Worm (Caenorhabditis elegans) whole organism, L2 larva: Measurements from ENCODE around the gene dhs-19.
A peak's percentile ranks its signal among the peaks of the same experiment; 100 is the strongest.

ENCODE experiments used
- C34F6.9 ChIP-seq: fragments of 150-350 bp; optimal IDR thresholded peaks from 2 replicates; lab custom pipeline; 2014; ENCODE audit warnings: missing biosample characterization, missing genetic modification characterization
- F13H6.1 ChIP-seq: sonication (generic microtip); optimal IDR thresholded peaks from 2 replicates; lab custom pipeline; 2016; ENCODE audit warnings: missing genetic modification characterization, missing compliant biosample characterization
- R02D3.7 ChIP-seq: fragments of 150-350 bp; optimal IDR thresholded peaks from 2 replicates; lab custom pipeline; 2014; ENCODE audit warnings: missing biosample characterization, missing genetic modification characterization
- ZK546.5 ChIP-seq: sonication (generic microtip); optimal IDR thresholded peaks from 2 replicates; lab custom pipeline; 2017; ENCODE audit warnings: missing biosample characterization, missing genetic modification characterization
- alr-1 ChIP-seq: fragments of 150-350 bp; optimal IDR thresholded peaks from 2 replicates; lab custom pipeline; 2014; ENCODE audit warnings: missing biosample characterization, missing genetic modification characterization
- aly-2 ChIP-seq: fragments of 150-350 bp; optimal IDR thresholded peaks from 2 replicates; lab custom pipeline; 2014; ENCODE audit warnings: missing biosample characterization, missing genetic modification characterization
- blmp-1 ChIP-seq: sonication (generic microtip); optimal IDR thresholded peaks from 2 replicates; lab custom pipeline; 2017; ENCODE audit warnings: missing genetic modification characterization, mild to moderate bottlenecking, missing compliant biosample characterization, antibody characterized with exemption, moderate library complexity; ENCODE audit not compliant: insufficient read depth
- ceh-16 ChIP-seq: fragments of 150-350 bp; optimal IDR thresholded peaks from 2 replicates; lab custom pipeline; 2014; ENCODE audit warnings: missing biosample characterization, missing genetic modification characterization
- ceh-82 ChIP-seq: fragments of 150-350 bp; optimal IDR thresholded peaks from 2 replicates; lab custom pipeline; 2014; ENCODE audit warnings: missing biosample characterization, missing genetic modification characterization
- dmd-4 ChIP-seq: sonication (generic microtip); optimal IDR thresholded peaks from 2 replicates; lab custom pipeline; 2017; ENCODE audit warnings: missing biosample characterization, missing genetic modification characterization
- egl-27 ChIP-seq: sonication (generic microtip); optimal IDR thresholded peaks from 3 replicates; lab custom pipeline; 2017; ENCODE audit warnings: missing biosample characterization, missing genetic modification reagents, missing genetic modification characterization
- elt-1 ChIP-seq: fragments of 150-350 bp; optimal IDR thresholded peaks from 2 replicates; lab custom pipeline; 2014; ENCODE audit warnings: missing biosample characterization, missing genetic modification characterization
- gmeb-1 ChIP-seq: fragments of 150-350 bp; optimal IDR thresholded peaks from 2 replicates; lab custom pipeline; 2014; ENCODE audit warnings: missing biosample characterization, missing genetic modification characterization
- lin-11 ChIP-seq: fragments of 150-350 bp; sonication (generic microtip); optimal IDR thresholded peaks from 2 replicates; lab custom pipeline; 2014; ENCODE audit warnings: missing biosample characterization, missing genetic modification characterization, inconsistent platforms, mixed read lengths
- lin-13 ChIP-seq: fragments of 150-350 bp; optimal IDR thresholded peaks from 2 replicates; lab custom pipeline; 2014; ENCODE audit warnings: missing biosample characterization, missing genetic modification reagents, missing genetic modification characterization
- lsy-2 ChIP-seq, 2 experiments: fragments of 150-350 bp in 1 of 2; sonication (generic microtip) in 1 of 2; optimal IDR thresholded peaks; 2 replicates each; lab custom pipeline; 2014 to 2017; ENCODE audit warnings: missing biosample characterization in 2 of 2, missing genetic modification characterization in 2 of 2
- mab-5 ChIP-seq: fragments of 150-350 bp; optimal IDR thresholded peaks from 2 replicates; lab custom pipeline; 2014; ENCODE audit warnings: missing biosample characterization, missing genetic modification characterization
- mbf-1 ChIP-seq: sonication (generic microtip); optimal IDR thresholded peaks from 2 replicates; lab custom pipeline; 2017; ENCODE audit warnings: missing biosample characterization, missing genetic modification characterization
- mdl-1 ChIP-seq, 2 experiments: fragments of 150-350 bp in 1 of 2; sonication (generic microtip) in 1 of 2; optimal IDR thresholded peaks; 2 replicates each; lab custom pipeline; 2017; ENCODE audit warnings: missing biosample characterization in 2 of 2, missing genetic modification characterization in 2 of 2
- nhr-10 ChIP-seq: sonication (generic microtip); optimal IDR thresholded peaks from 2 replicates; lab custom pipeline; 2017; ENCODE audit warnings: missing biosample characterization, missing genetic modification characterization
- nhr-11 ChIP-seq: fragments of 150-350 bp; optimal IDR thresholded peaks from 2 replicates; lab custom pipeline; 2014; ENCODE audit warnings: missing biosample characterization, missing genetic modification characterization
- nhr-12 ChIP-seq: fragments of 150-350 bp; optimal IDR thresholded peaks from 2 replicates; lab custom pipeline; 2014; ENCODE audit warnings: missing biosample characterization, missing genetic modification characterization
- nhr-129 ChIP-seq: fragments of 150-350 bp; optimal IDR thresholded peaks from 2 replicates; lab custom pipeline; 2014; ENCODE audit warnings: missing biosample characterization, missing genetic modification characterization
- nhr-21 ChIP-seq: fragments of 150-350 bp; optimal IDR thresholded peaks from 2 replicates; lab custom pipeline; 2014; ENCODE audit warnings: missing biosample characterization, missing genetic modification characterization
- nhr-23 ChIP-seq: fragments of 150-350 bp; optimal IDR thresholded peaks from 2 replicates; lab custom pipeline; 2014; ENCODE audit warnings: missing biosample characterization, missing genetic modification reagents, missing genetic modification characterization
- nhr-25 ChIP-seq: fragments of 150-350 bp; sonication (generic microtip); optimal IDR thresholded peaks from 3 replicates; lab custom pipeline; 2014; ENCODE audit warnings: missing biosample characterization, missing genetic modification characterization
- skn-1 ChIP-seq: sonication (generic microtip); optimal IDR thresholded peaks from 2 replicates; lab custom pipeline; 2017; ENCODE audit warnings: missing biosample characterization, missing genetic modification characterization
- sma-3 ChIP-seq: sonication (generic microtip); optimal IDR thresholded peaks from 2 replicates; lab custom pipeline; 2016; ENCODE audit warnings: missing genetic modification reagents, missing genetic modification characterization, missing compliant biosample characterization
- sma-9 ChIP-seq, 2 experiments: fragments of 150-350 bp in 1 of 2; sonication (generic microtip) in 1 of 2; optimal IDR thresholded peaks; 2 replicates each; lab custom pipeline; 2014 to 2016; ENCODE audit warnings: missing genetic modification characterization in 2 of 2, mild to moderate bottlenecking in 1 of 2, missing biosample characterization in 1 of 2, missing compliant biosample characterization in 1 of 2, missing genetic modification reagents in 1 of 2, moderate library complexity in 1 of 2
- snpc-4 ChIP-seq: fragments of 150-350 bp; optimal IDR thresholded peaks from 2 replicates; lab custom pipeline; 2014; ENCODE audit warnings: missing biosample characterization, missing genetic modification characterization
- unc-39 ChIP-seq: fragments of 150-350 bp; optimal IDR thresholded peaks from 2 replicates; lab custom pipeline; 2014; ENCODE audit warnings: missing biosample characterization, missing genetic modification characterization
- unc-55 ChIP-seq: fragments of 150-350 bp; sonication (generic microtip); optimal IDR thresholded peaks from 3 replicates; lab custom pipeline; 2014; ENCODE audit warnings: missing biosample characterization, missing genetic modification reagents, missing genetic modification characterization

dhs-19 gene

ce11 chrV:11531100-11531499 lies 40.8 kb upstream of the dhs-19 start (continued):
- TF ChIP-seq alr-1 (tag; lab: Kevin White, UChicago) (no peak), gmeb-1 (tag; lab: Kevin White, UChicago) (no peak), ceh-16 (tag; lab: Kevin White, UChicago) (peak; percentile 53), sma-9 (GFP tag; optimal IDR thresholded peaks at IDR 0.05; lab: Kevin White, UChicago) (peak; percentile 65), sma-9 (tag; optimal IDR thresholded peaks at IDR 0.05; lab: Kevin White, UChicago) (no peak), unc-39 (tag; lab: Kevin White, UChicago) (no peak), elt-1 (tag; lab: Kevin White, UChicago) (no peak), lsy-2 (tag; optimal IDR thresholded peaks at IDR 0.05; lab: Kevin White, UChicago) (peak in 1 of 2 experiments; percentile 45), mab-5 (tag; lab: Kevin White, UChicago) (no peak), nhr-23 (tag; lab: Kevin White, UChicago) (no peak), C34F6.9 (tag; lab: Kevin White, UChicago) (peak; percentile 24)

ce11 chrV:11529541-11529940 lies 39.3 kb upstream of the dhs-19 start:
- TF ChIP-seq C34F6.9 (tag; lab: Kevin White, UChicago) (no peak), nhr-23 (tag; lab: Kevin White, UChicago) (no peak), nhr-11 (tag; lab: Kevin White, UChicago) (no peak), nhr-10 (tag; lab: Kevin White, UChicago) (no peak), R02D3.7 (tag; lab: Kevin White, UChicago) (no peak), ZK546.5 (tag; lab: Kevin White, UChicago) (no peak), nhr-129 (tag; lab: Kevin White, UChicago) (peak; percentile 41), dmd-4 (tag; lab: Kevin White, UChicago) (no peak), nhr-12 (tag; lab: Kevin White, UChicago) (no peak), lin-11 (tag; lab: Kevin White, UChicago) (no peak), lin-13 (GFP tag; lab: Kevin White, UChicago) (no peak), sma-9 (GFP tag; optimal IDR thresholded peaks at IDR 0.05; lab: Kevin White, UChicago) (peak; percentile 44), sma-9 (tag; optimal IDR thresholded peaks at IDR 0.05; lab: Kevin White, UChicago) (no peak), F13H6.1 (tag; lab: Kevin White, UChicago) (peak; percentile 82), unc-39 (tag; lab: Kevin White, UChicago) (no peak), ceh-82 (tag; lab: Kevin White, UChicago) (no peak), mdl-1 (tag; optimal IDR thresholded peaks at IDR 0.05; lab: Kevin White, UChicago) (no peak)

ce11 chrV:11528633-11529327 lies 38.5 kb upstream of the dhs-19 start:
- no peak for TF ChIP-seq skn-1 (tag; lab: Kevin White, UChicago)
- TF ChIP-seq sma-9 (GFP tag; optimal IDR thresholded peaks at IDR 0.05; lab: Kevin White, UChicago) = no peak
- TF ChIP-seq sma-9 (tag; optimal IDR thresholded peaks at IDR 0.05; lab: Kevin White, UChicago) = no peak
- peak; percentile 13 for TF ChIP-seq nhr-129 (tag; lab: Kevin White, UChicago)
- TF ChIP-seq nhr-21 (tag; lab: Kevin White, UChicago) = no peak
- TF ChIP-seq nhr-25 (tag; lab: Kevin White, UChicago) = peak; percentile 30
- TF ChIP-seq, all 48 proteins: peak for 2

- no peak for TF ChIP-seq ceh-82 (tag; lab: Kevin White, UChicago)
- no peak for TF ChIP-seq blmp-1
- no peak for TF ChIP-seq C34F6.9 (tag; lab: Kevin White, UChicago)
- no peak for TF ChIP-seq mbf-1 (tag; lab: Kevin White, UChicago)
- no peak for TF ChIP-seq sma-3 (GFP tag; lab: Kevin White, UChicago)
- no peak for TF ChIP-seq alr-1 (tag; lab: Kevin White, UChicago)
- no peak for TF ChIP-seq ceh-16 (tag; lab: Kevin White, UChicago)
- no peak for TF ChIP-seq unc-55 (GFP tag; lab: Kevin White, UChicago)
- no peak for TF ChIP-seq nhr-23 (tag; lab: Kevin White, UChicago)
- TF ChIP-seq nhr-21 (tag; lab: Kevin White, UChicago) = no peak
- TF ChIP-seq aly-2 (tag; lab: Kevin White, UChicago) = no peak
- TF ChIP-seq nhr-10 (tag; lab: Kevin White, UChicago) = no peak
- no peak for TF ChIP-seq snpc-4 (tag; lab: Kevin White, UChicago)
- no peak for TF ChIP-seq egl-27 (tag; lab: Kevin White, UChicago)
These were observed 37.2 kb upstream of the dhs-19 start, which contains the start of gene ccch-1 for ce11 chrV:11527531-11527930. Gene ccch-1 (plus strand): TSS chrV:11527831.
